Fruit fly (Drosophila melanogaster) whole organism, prepupa: ENCODE measurements around the gene CG43163.

Experiments
- Blimp-1 ChIP-seq: fragments of 200-800 bp; sonication (Bioruptor generic); optimal IDR thresholded peaks from 3 replicates; lab custom pipeline; 2017; ENCODE audit warnings: missing biosample characterization, missing genetic modification characterization, mild to moderate bottlenecking, moderate library complexity, missing genetic modification reagents
- CG10631 ChIP-seq: fragments of 200-800 bp; sonication (Bioruptor generic); optimal IDR thresholded peaks from 2 replicates; lab custom pipeline; 2016; ENCODE audit warnings: missing biosample characterization, missing genetic modification characterization
- CG10669 ChIP-seq: fragments of 200-800 bp; sonication (Bioruptor generic); optimal IDR thresholded peaks from 3 replicates; lab custom pipeline; 2018; ENCODE audit warnings: missing biosample characterization, mild to moderate bottlenecking, missing genetic modification characterization, moderate library complexity
- CG11294 ChIP-seq: fragments of 200-800 bp; sonication (Bioruptor generic); IDR thresholded peaks from 2 replicates; pipeline ENCODE4 v1.3.6; 2022; ENCODE audit warnings: missing biosample characterization, missing genetic modification characterization
- CG11762 ChIP-seq: fragments of 200-800 bp; sonication (Bioruptor generic); optimal IDR thresholded peaks from 3 replicates; lab custom pipeline; 2016; ENCODE audit warnings: missing biosample characterization, missing genetic modification characterization; ENCODE audit not compliant: insufficient read depth
- CG11902 ChIP-seq: fragments of 200-800 bp; sonication (Bioruptor generic); optimal IDR thresholded peaks from 3 replicates; lab custom pipeline; 2016; ENCODE audit warnings: missing biosample characterization, missing genetic modification characterization
- CG15336 ChIP-seq: fragments of 200-800 bp; sonication (Bioruptor generic); IDR thresholded peaks from 2 replicates; pipeline ENCODE4 v1.3.6; 2022; ENCODE audit warnings: missing biosample characterization, missing genetic modification characterization
- CG3032 ChIP-seq: fragments of 200-800 bp; optimal IDR thresholded peaks from 2 replicates; lab custom pipeline; 2019; ENCODE audit warnings: missing biosample characterization, mild to moderate bottlenecking, missing genetic modification characterization, moderate library complexity
- CG31627 ChIP-seq: fragments of 200-800 bp; sonication (Bioruptor generic); optimal IDR thresholded peaks from 3 replicates; lab custom pipeline; 2016; ENCODE audit warnings: missing biosample characterization, missing genetic modification characterization
- CG32006 ChIP-seq: fragments of 200-800 bp; sonication (Bioruptor generic); optimal IDR thresholded peaks from 3 replicates; lab custom pipeline; 2017; ENCODE audit warnings: missing biosample characterization, mild to moderate bottlenecking, missing genetic modification characterization
- CG34406 ChIP-seq: fragments of 200-800 bp; sonication (Bioruptor generic); optimal IDR thresholded peaks from 3 replicates; lab custom pipeline; 2016; ENCODE audit warnings: missing biosample characterization, missing genetic modification characterization
- CG3919 ChIP-seq: fragments of 200-800 bp; sonication (Bioruptor generic); optimal IDR thresholded peaks from 3 replicates; lab custom pipeline; 2016; ENCODE audit warnings: missing biosample characterization, missing genetic modification characterization
- CG4318 ChIP-seq: fragments of 200-800 bp; sonication (Bioruptor generic); optimal IDR thresholded peaks from 3 replicates; lab custom pipeline; 2017; ENCODE audit warnings: missing biosample characterization, mild to moderate bottlenecking, missing genetic modification characterization
- CG6276 ChIP-seq: fragments of 200-800 bp; sonication (Bioruptor generic); optimal IDR thresholded peaks from 2 replicates; lab custom pipeline; 2017; ENCODE audit warnings: missing biosample characterization, mild to moderate bottlenecking, missing genetic modification characterization
- CG6792 ChIP-seq: fragments of 200-800 bp; sonication (Bioruptor generic); optimal IDR thresholded peaks from 3 replicates; lab custom pipeline; 2016; ENCODE audit warnings: missing biosample characterization, missing genetic modification characterization
- CG6808 ChIP-seq: fragments of 200-800 bp; sonication (Bioruptor generic); optimal IDR thresholded peaks from 3 replicates; lab custom pipeline; 2017; ENCODE audit warnings: missing biosample characterization, missing genetic modification characterization, mild to moderate bottlenecking, moderate library complexity, missing genetic modification reagents
- CG6854 ChIP-seq: fragments of 200-800 bp; sonication (Bioruptor generic); optimal IDR thresholded peaks from 2 replicates; lab custom pipeline; 2017; ENCODE audit warnings: missing biosample characterization, mild to moderate bottlenecking, missing genetic modification characterization
- CG7368 ChIP-seq: fragments of 200-800 bp; sonication (Bioruptor generic); optimal IDR thresholded peaks from 3 replicates; lab custom pipeline; 2016; ENCODE audit warnings: missing biosample characterization, missing genetic modification characterization
- CG8119 ChIP-seq: fragments of 200-800 bp; sonication (Bioruptor generic); IDR thresholded peaks from 3 replicates; pipeline ENCODE4 v1.3.6; 2022; ENCODE audit warnings: missing biosample characterization, missing genetic modification characterization
- CG8319 ChIP-seq: fragments of 200-800 bp; sonication (Bioruptor generic); optimal IDR thresholded peaks from 3 replicates; lab custom pipeline; 2016; ENCODE audit warnings: missing biosample characterization, missing genetic modification characterization
- CG8632 ChIP-seq: fragments of 200-800 bp; sonication (Bioruptor generic); optimal IDR thresholded peaks from 3 replicates; lab custom pipeline; 2016; ENCODE audit warnings: missing biosample characterization, missing genetic modification characterization
- CG9139 ChIP-seq: fragments of 200-800 bp; sonication (Bioruptor generic); optimal IDR thresholded peaks from 3 replicates; lab custom pipeline; 2017; ENCODE audit warnings: missing biosample characterization, mild to moderate bottlenecking, missing genetic modification characterization
- Eip75B ChIP-seq: fragments of 200-800 bp; sonication (Bioruptor generic); optimal IDR thresholded peaks from 3 replicates; lab custom pipeline; 2016; ENCODE audit warnings: missing biosample characterization, missing genetic modification characterization
- Eip78C ChIP-seq: fragments of 200-800 bp; sonication (Bioruptor generic); peaks from one replicate; lab custom pipeline; 2016; ENCODE audit warnings: missing biosample characterization, missing genetic modification characterization
- Eip93F ChIP-seq: fragments of 200-800 bp; sonication (Bioruptor generic); optimal IDR thresholded peaks from 2 replicates; lab custom pipeline; 2016; ENCODE audit warnings: missing biosample characterization, mild to moderate bottlenecking, missing genetic modification characterization
- Ets21C ChIP-seq: fragments of 200-800 bp; sonication (Bioruptor generic); optimal IDR thresholded peaks from 3 replicates; lab custom pipeline; 2016; ENCODE audit warnings: missing biosample characterization, missing genetic modification characterization
- Gug ChIP-seq: fragments of 200-800 bp; sonication (Bioruptor generic); IDR thresholded peaks from 2 replicates; pipeline ENCODE4 v1.3.6; 2022; ENCODE audit warnings: missing biosample characterization, missing genetic modification characterization
- Hr38 ChIP-seq: sonication (Bioruptor generic); optimal IDR thresholded peaks from 2 replicates; lab custom pipeline; 2016; ENCODE audit warnings: missing biosample characterization, missing genetic modification characterization
- Hr39 ChIP-seq: fragments of 200-800 bp; sonication (Bioruptor generic); optimal IDR thresholded peaks from 2 replicates; lab custom pipeline; 2016; ENCODE audit warnings: missing biosample characterization, missing genetic modification characterization
- Hr4 ChIP-seq: fragments of 200-800 bp; sonication (Bioruptor generic); optimal IDR thresholded peaks from 3 replicates; lab custom pipeline; 2016; ENCODE audit warnings: missing biosample characterization, missing genetic modification characterization
- OdsH ChIP-seq: fragments of 200-800 bp; sonication (Bioruptor generic); optimal IDR thresholded peaks from 3 replicates; lab custom pipeline; 2016; ENCODE audit warnings: missing biosample characterization, missing genetic modification characterization
- Smox ChIP-seq: fragments of 200-800 bp; sonication (Bioruptor generic); optimal IDR thresholded peaks from 3 replicates; lab custom pipeline; 2016; ENCODE audit warnings: missing biosample characterization, missing genetic modification characterization
- Sox102F ChIP-seq: fragments of 200-800 bp; sonication (Bioruptor generic); optimal IDR thresholded peaks from 2 replicates; lab custom pipeline; 2016; ENCODE audit warnings: missing biosample characterization, mild to moderate bottlenecking, missing genetic modification characterization
- Sox14 ChIP-seq: fragments of 200-800 bp; sonication (Bioruptor generic); optimal IDR thresholded peaks from 3 replicates; lab custom pipeline; 2016; ENCODE audit warnings: missing biosample characterization, missing genetic modification characterization
- Sox15 ChIP-seq: fragments of 200-800 bp; sonication (Bioruptor generic); optimal IDR thresholded peaks from 3 replicates; lab custom pipeline; 2016; ENCODE audit warnings: missing biosample characterization, missing genetic modification characterization
- achi ChIP-seq: fragments of 200-800 bp; sonication (Bioruptor generic); optimal IDR thresholded peaks from 3 replicates; lab custom pipeline; 2016; ENCODE audit warnings: missing biosample characterization, missing genetic modification characterization
- acj6 ChIP-seq: fragments of 200-800 bp; sonication (Bioruptor generic); optimal IDR thresholded peaks from 3 replicates; lab custom pipeline; 2016; ENCODE audit warnings: missing biosample characterization, missing genetic modification characterization
- cyc ChIP-seq: fragments of 200-800 bp; sonication (Bioruptor generic); optimal IDR thresholded peaks from 3 replicates; lab custom pipeline; 2016; ENCODE audit warnings: missing biosample characterization, missing genetic modification characterization
- dac ChIP-seq: fragments of 200-800 bp; sonication (Bioruptor generic); optimal IDR thresholded peaks from 2 replicates; lab custom pipeline; 2017; ENCODE audit warnings: missing biosample characterization, mild to moderate bottlenecking, missing genetic modification characterization
- dsx ChIP-seq: fragments of 200-800 bp; optimal IDR thresholded peaks from 3 replicates; lab custom pipeline; 2019; ENCODE audit warnings: missing biosample characterization, mild to moderate bottlenecking, missing genetic modification characterization, moderate library complexity; ENCODE audit not compliant: poor library complexity, severe bottlenecking
- eg ChIP-seq: fragments of 200-800 bp; sonication (Bioruptor generic); IDR thresholded peaks from 3 replicates; pipeline ENCODE4 v1.3.6; 2022; ENCODE audit warnings: missing biosample characterization, missing genetic modification characterization
- fd59A ChIP-seq: fragments of 200-800 bp; sonication (Bioruptor generic); optimal IDR thresholded peaks from 2 replicates; lab custom pipeline; 2017; ENCODE audit warnings: missing biosample characterization, mild to moderate bottlenecking, missing genetic modification characterization, missing genetic modification reagents
- fkh ChIP-seq: fragments of 200-800 bp; sonication (Bioruptor generic); optimal IDR thresholded peaks from 3 replicates; lab custom pipeline; 2017; ENCODE audit warnings: missing biosample characterization, mild to moderate bottlenecking, missing genetic modification characterization, moderate library complexity
- lz ChIP-seq: fragments of 200-800 bp; sonication (Bioruptor generic); optimal IDR thresholded peaks from 3 replicates; lab custom pipeline; 2016; ENCODE audit warnings: missing biosample characterization, missing genetic modification characterization
- pdm3 ChIP-seq: fragments of 200-800 bp; sonication (Bioruptor generic); optimal IDR thresholded peaks from 3 replicates; lab custom pipeline; 2016; ENCODE audit warnings: missing biosample characterization, missing genetic modification characterization
- salr ChIP-seq, 2 experiments: fragments of 200-800 bp; sonication (Bioruptor generic); optimal IDR thresholded peaks; 3 replicates each; lab custom pipeline; 2016 to 2018; ENCODE audit warnings: missing biosample characterization in 2 of 2, missing genetic modification characterization in 2 of 2, mild to moderate bottlenecking in 1 of 2
- spab ChIP-seq: fragments of 200-800 bp; sonication (Bioruptor generic); optimal IDR thresholded peaks from 2 replicates; lab custom pipeline; 2017; ENCODE audit warnings: missing biosample characterization, mild to moderate bottlenecking, missing genetic modification characterization, missing genetic modification reagents
- ss ChIP-seq, 2 experiments: fragments of 200-800 bp; sonication (Bioruptor generic); optimal IDR thresholded peaks; 2 replicates in 1 of 2; 3 replicates in 1 of 2; lab custom pipeline; 2017 to 2018; ENCODE audit warnings: mild to moderate bottlenecking in 2 of 2, missing biosample characterization in 2 of 2, missing genetic modification characterization in 2 of 2, moderate library complexity in 1 of 2
- svp ChIP-seq: fragments of 200-800 bp; sonication (Bioruptor generic); peaks from one replicate; lab custom pipeline; 2016; ENCODE audit warnings: missing biosample characterization, missing genetic modification characterization
- topi ChIP-seq: fragments of 200-800 bp; sonication (Bioruptor generic); optimal IDR thresholded peaks from 3 replicates; lab custom pipeline; 2016; ENCODE audit warnings: missing biosample characterization, missing genetic modification characterization
- vri ChIP-seq: fragments of 200-800 bp; sonication (Bioruptor generic); optimal IDR thresholded peaks from 3 replicates; lab custom pipeline; 2016; ENCODE audit warnings: missing biosample characterization, mild to moderate bottlenecking, missing genetic modification characterization

CG43163 gene

DNA sequence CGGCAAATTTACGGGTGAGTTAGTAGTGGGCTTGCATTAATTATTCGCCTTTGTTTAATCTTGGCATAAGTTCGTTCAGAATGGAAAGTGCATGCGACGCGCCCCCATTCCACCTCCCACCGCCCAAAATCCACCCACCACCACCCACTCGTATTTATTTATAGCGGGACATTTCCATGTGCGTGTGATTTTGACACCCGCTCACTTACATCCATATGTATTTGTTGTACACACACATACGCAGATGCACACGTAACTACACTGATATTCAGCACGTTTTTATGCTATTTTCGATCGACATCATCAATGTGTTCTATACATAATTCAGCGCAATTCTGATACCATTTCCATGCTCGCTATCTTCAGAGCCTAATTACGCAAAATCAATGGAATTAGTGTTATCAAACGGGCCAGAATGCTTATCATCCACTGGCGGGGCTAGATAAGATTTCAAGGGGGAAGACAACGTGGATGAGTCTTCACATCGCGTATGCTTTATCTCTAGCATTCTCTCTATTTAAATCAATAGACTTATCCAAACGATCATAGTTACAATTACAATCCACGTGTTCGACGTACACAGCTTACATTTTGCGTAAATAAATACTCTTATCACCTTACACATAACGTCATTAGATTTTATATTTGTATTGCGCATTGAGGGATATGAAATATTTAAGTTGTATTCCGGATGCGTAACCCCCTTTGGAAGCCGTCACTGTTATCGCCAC, 18.9 kb upstream of the CG43163 start:
- TF ChIP-seq Hr38 (no peak), OdsH (peak; percentile 30), lz (no peak), CG10669 (GFP tag; lab: Kevin White, UChicago) (no peak), CG34406 (no peak), pdm3 (GFP tag; lab: Kevin White, UChicago) (peak; percentile 24), dsx (GFP tag; lab: Kevin White, UChicago) (no peak), Sox14 (GFP tag; lab: Kevin White, UChicago) (no peak), CG7368 (GFP tag; lab: Kevin White, UChicago) (no peak), CG11294 (GFP tag; lab: Robert Waterston, UW) (no peak), Blimp-1 (GFP tag; lab: Kevin White, UChicago) (no peak), CG8319 (GFP tag; lab: Kevin White, UChicago) (no peak), Eip78C (peak; percentile 52), salr (GFP tag; optimal IDR thresholded peaks at IDR 0.05; lab: Kevin White, UChicago) (no peak), Ets21C (GFP tag; lab: Kevin White, UChicago) (no peak), Eip93F (GFP tag; lab: Kevin White, UChicago) (no peak), CG11902 (GFP tag; lab: Kevin White, UChicago) (no peak), CG31627 (GFP tag; lab: Kevin White, UChicago) (peak; percentile 9), CG8632 (no peak), CG11762 (no peak), achi (GFP tag; lab: Kevin White, UChicago) (peak; percentile 14), CG6276 (GFP tag; lab: Kevin White, UChicago) (no peak), CG6808 (GFP tag; lab: Kevin White, UChicago) (no peak), ss (GFP tag; optimal IDR thresholded peaks at IDR 0.05; lab: Kevin White, UChicago) (no peak), Gug (GFP tag; lab: Robert Waterston, UW) (no peak), CG15336 (GFP tag; lab: Robert Waterston, UW) (no peak), Sox102F (GFP tag; lab: Kevin White, UChicago) (peak; percentile 9), fkh (GFP tag; lab: Kevin White, UChicago) (peak; percentile 80), spab (GFP tag; lab: Kevin White, UChicago) (no peak), vri (GFP tag; lab: Kevin White, UChicago) (peak; percentile 55), Sox15 (no peak), CG32006 (GFP tag; lab: Kevin White, UChicago) (peak; percentile 40), CG4318 (GFP tag; lab: Kevin White, UChicago) (no peak), Smox (GFP tag; lab: Kevin White, UChicago) (no peak), topi (GFP tag; lab: Kevin White, UChicago) (peak; percentile 2), CG6792 (GFP tag; lab: Kevin White, UChicago) (no peak), CG6854 (GFP tag; lab: Kevin White, UChicago) (no peak), Hr39 (GFP tag; lab: Kevin White, UChicago) (peak; percentile 25), CG9139 (GFP tag; lab: Kevin White, UChicago) (no peak), dac (GFP tag; lab: Kevin White, UChicago) (no peak), CG8119 (GFP tag; lab: Robert Waterston, UW) (no peak), CG10631 (no peak), cyc (no peak), CG3919 (GFP tag; lab: Kevin White, UChicago) (no peak), CG3032 (tag; lab: Kevin White, UChicago) (no peak), svp (GFP tag; lab: Kevin White, UChicago) (peak; percentile 81), eg (GFP tag; lab: Robert Waterston, UW) (no peak), Eip75B (GFP tag; lab: Kevin White, UChicago) (no peak), acj6 (GFP tag; lab: Kevin White, UChicago) (peak; percentile 22), Hr4 (GFP tag; lab: Kevin White, UChicago) (peak; percentile 14), fd59A (GFP tag; lab: Kevin White, UChicago) (no peak)
